Fruit fly (Drosophila melanogaster) whole organism, embryonic: ENCODE data around the gene srl.

ENCODE experiments used
- Bdp1 ChIP-seq: fragments of 200-800 bp; sonication (Bioruptor generic); optimal IDR thresholded peaks from 3 replicates; lab custom pipeline; 2016; ENCODE audit warnings: missing biosample characterization, missing genetic modification characterization
- Bteb2 ChIP-seq: fragments of 200-800 bp; sonication (Bioruptor generic); optimal IDR thresholded peaks from 2 replicates; lab custom pipeline; 2016; ENCODE audit warnings: missing biosample characterization, missing genetic modification characterization
- CG10209 ChIP-seq: fragments of 200-800 bp; sonication (Bioruptor generic); optimal IDR thresholded peaks from 3 replicates; lab custom pipeline; 2017; ENCODE audit warnings: missing biosample characterization, mild to moderate bottlenecking, missing genetic modification characterization, missing genetic modification reagents
- CG1024 ChIP-seq: fragments of 200-800 bp; sonication (Bioruptor generic); IDR thresholded peaks from 2 replicates; pipeline ENCODE4 v1.3.6; 2022; ENCODE audit warnings: missing biosample characterization, missing genetic modification characterization
- CG10543 ChIP-seq: fragments of 200-800 bp; sonication (Bioruptor generic); optimal IDR thresholded peaks from 3 replicates; lab custom pipeline; 2017; ENCODE audit warnings: missing biosample characterization, mild to moderate bottlenecking, missing genetic modification characterization, moderate library complexity
- CG11695 ChIP-seq: fragments of 200-800 bp; sonication (Bioruptor generic); IDR thresholded peaks from 3 replicates; pipeline ENCODE4 v1.3.6; 2022; ENCODE audit warnings: missing biosample characterization, missing genetic modification characterization
- CG12155 ChIP-seq: fragments of 200-800 bp; sonication (Bioruptor generic); optimal IDR thresholded peaks from 3 replicates; lab custom pipeline; 2016; ENCODE audit warnings: missing biosample characterization, missing genetic modification characterization
- CG13296 ChIP-seq: fragments of 200-800 bp; sonication (Bioruptor generic); optimal IDR thresholded peaks from 3 replicates; lab custom pipeline; 2018; ENCODE audit warnings: missing biosample characterization, mild to moderate bottlenecking, missing genetic modification characterization
- CG16815 ChIP-seq: fragments of 200-800 bp; sonication (Bioruptor generic); optimal IDR thresholded peaks from 3 replicates; lab custom pipeline; 2017; ENCODE audit warnings: missing biosample characterization, mild to moderate bottlenecking, missing genetic modification characterization
- CG17361 ChIP-seq: fragments of 200-800 bp; sonication (Bioruptor generic); IDR thresholded peaks from 3 replicates; pipeline ENCODE4 v1.3.6; 2022; ENCODE audit warnings: missing biosample characterization, missing genetic modification characterization
- CG17802 ChIP-seq: fragments of 200-800 bp; sonication (Bioruptor generic); optimal IDR thresholded peaks from 2 replicates; lab custom pipeline; 2018; ENCODE audit warnings: missing biosample characterization, mild to moderate bottlenecking, missing genetic modification characterization, moderate library complexity
- CG18476 ChIP-seq: fragments of 200-800 bp; sonication (Bioruptor generic); optimal IDR thresholded peaks from 2 replicates; lab custom pipeline; 2016; ENCODE audit warnings: missing biosample characterization, mild to moderate bottlenecking, missing genetic modification characterization
- CG2202 ChIP-seq: fragments of 200-800 bp; sonication (Bioruptor generic); optimal IDR thresholded peaks from 2 replicates; lab custom pipeline; 2018; ENCODE audit warnings: missing biosample characterization, mild to moderate bottlenecking, missing genetic modification characterization
- CG32767 ChIP-seq: fragments of 200-800 bp; sonication (Bioruptor generic); IDR thresholded peaks from 2 replicates; pipeline ENCODE4 v1.3.6; 2022; ENCODE audit warnings: missing biosample characterization, missing genetic modification characterization
- CG34224 ChIP-seq: fragments of 200-800 bp; sonication (Bioruptor generic); IDR thresholded peaks from 3 replicates; pipeline ENCODE4 v1.3.6; 2022; ENCODE audit warnings: missing biosample characterization, missing genetic modification characterization; ENCODE audit not compliant: partially characterized antibody
- CG34376 ChIP-seq: fragments of 200-800 bp; sonication (Bioruptor generic); optimal IDR thresholded peaks from 2 replicates; lab custom pipeline; 2018; ENCODE audit warnings: missing biosample characterization, mild to moderate bottlenecking, missing genetic modification characterization
- CG4730 ChIP-seq: fragments of 200-800 bp; sonication (Bioruptor generic); IDR thresholded peaks from 2 replicates; pipeline ENCODE4 v1.3.6; 2022; ENCODE audit warnings: missing biosample characterization, missing genetic modification characterization
- CG6791 ChIP-seq: fragments of 200-800 bp; sonication (Bioruptor generic); IDR thresholded peaks from 3 replicates; pipeline ENCODE4 v1.3.6; 2022; ENCODE audit warnings: missing biosample characterization, missing genetic modification characterization; ENCODE audit not compliant: partially characterized antibody
- CG7786 ChIP-seq: fragments of 200-800 bp; sonication (Bioruptor generic); optimal IDR thresholded peaks from 2 replicates; lab custom pipeline; 2016; ENCODE audit warnings: missing biosample characterization, missing genetic modification characterization
- CG8281 ChIP-seq: fragments of 200-800 bp; sonication (Bioruptor generic); optimal IDR thresholded peaks from 2 replicates; lab custom pipeline; 2018; ENCODE audit warnings: missing biosample characterization, mild to moderate bottlenecking, missing genetic modification characterization, moderate library complexity
- CG9609 ChIP-seq: fragments of 200-800 bp; sonication (Bioruptor generic); optimal IDR thresholded peaks from 3 replicates; lab custom pipeline; 2016; ENCODE audit warnings: missing biosample characterization, missing genetic modification characterization
- CG9727 ChIP-seq: fragments of 200-800 bp; sonication (Bioruptor generic); optimal IDR thresholded peaks from 3 replicates; lab custom pipeline; 2017; ENCODE audit warnings: missing biosample characterization, mild to moderate bottlenecking, missing genetic modification characterization
- CG9876 ChIP-seq: fragments of 200-800 bp; sonication (Bioruptor generic); optimal IDR thresholded peaks from 2 replicates; lab custom pipeline; 2016; ENCODE audit warnings: missing biosample characterization, missing genetic modification characterization
- Dbx ChIP-seq: fragments of 200-800 bp; sonication (Bioruptor generic); IDR thresholded peaks from 3 replicates; pipeline ENCODE4 v1.3.6; 2022; ENCODE audit warnings: missing biosample characterization, missing genetic modification characterization
- Deaf1 ChIP-seq: fragments of 200-800 bp; optimal IDR thresholded peaks from 3 replicates; lab custom pipeline; 2019; ENCODE audit warnings: missing biosample characterization, mild to moderate bottlenecking, missing genetic modification characterization, moderate library complexity
- Dref ChIP-seq: fragments of 200-800 bp; sonication (Bioruptor generic); IDR thresholded peaks from 2 replicates; pipeline ENCODE4 v1.3.6; 2022; ENCODE audit warnings: missing biosample characterization, missing genetic modification characterization
- ERR ChIP-seq: fragments of 200-800 bp; sonication (Bioruptor generic); optimal IDR thresholded peaks from 2 replicates; lab custom pipeline; 2016; ENCODE audit warnings: missing biosample characterization, missing genetic modification characterization
- HmgZ ChIP-seq: fragments of 200-800 bp; sonication (Bioruptor generic); optimal IDR thresholded peaks from 2 replicates; lab custom pipeline; 2018; ENCODE audit warnings: missing biosample characterization, mild to moderate bottlenecking, missing genetic modification characterization
- Mad ChIP-seq: fragments of 200-800 bp; sonication (Bioruptor generic); optimal IDR thresholded peaks from 2 replicates; lab custom pipeline; 2016; ENCODE audit warnings: missing biosample characterization, missing genetic modification characterization
- Ravus ChIP-seq: fragments of 200-800 bp; sonication (Bioruptor generic); IDR thresholded peaks from 2 replicates; pipeline ENCODE4 v1.3.6; 2022; ENCODE audit warnings: missing biosample characterization, missing genetic modification characterization
- Sox102F ChIP-seq: fragments of 200-800 bp; sonication (Bioruptor generic); optimal IDR thresholded peaks from 2 replicates; lab custom pipeline; 2018; ENCODE audit warnings: missing biosample characterization, mild to moderate bottlenecking, missing genetic modification characterization, moderate library complexity
- Tbp ChIP-seq: fragments of >200 bp; optimal IDR thresholded peaks from 2 replicates; lab custom pipeline; 2018; ENCODE audit warnings: missing biosample characterization, missing genetic modification characterization
- Trl ChIP-seq, 3 experiments: fragments of >200 bp in 2 of 3; fragments of 200-800 bp in 1 of 3; sonication (Bioruptor generic) in 1 of 3; optimal IDR thresholded peaks; 2 replicates in 1 of 3; 3 replicates in 2 of 3; lab custom pipeline; 2016 to 2017; ENCODE audit warnings: missing biosample characterization in 1 of 3, missing genetic modification characterization in 1 of 3
- ab ChIP-seq: fragments of 200-800 bp; sonication (Bioruptor generic); optimal IDR thresholded peaks from 2 replicates; lab custom pipeline; 2016; ENCODE audit warnings: missing biosample characterization, missing genetic modification characterization
- al ChIP-seq: fragments of 200-800 bp; sonication (Bioruptor generic); IDR thresholded peaks from 2 replicates; pipeline ENCODE4 v1.3.6; 2022; ENCODE audit warnings: missing biosample characterization, missing genetic modification characterization
- amos ChIP-seq: fragments of 200-800 bp; sonication (Bioruptor generic); IDR thresholded peaks from 2 replicates; pipeline ENCODE4 v1.3.6; 2022; ENCODE audit warnings: missing biosample characterization, missing genetic modification characterization; ENCODE audit not compliant: partially characterized antibody
- bigmax ChIP-seq: fragments of 200-800 bp; sonication (Bioruptor generic); optimal IDR thresholded peaks from 2 replicates; lab custom pipeline; 2018; ENCODE audit warnings: missing biosample characterization, mild to moderate bottlenecking, missing genetic modification characterization
- hkb ChIP-seq, 2 experiments: fragments of 200-800 bp in 1 of 2; fragments of >200 bp in 1 of 2; sonication (Bioruptor generic) in 1 of 2; IDR thresholded peaks in 1 of 2; optimal IDR thresholded peaks in 1 of 2; 2 replicates each; pipeline versions ENCODE4 v1.3.6 to Lab custom; 2017 to 2022; ENCODE audit warnings: missing biosample characterization in 1 of 2, missing genetic modification characterization in 1 of 2
- jigr1 ChIP-seq: fragments of 200-800 bp; sonication (Bioruptor generic); IDR thresholded peaks from 3 replicates; pipeline ENCODE4 v1.3.6; 2022; ENCODE audit warnings: missing biosample characterization, missing genetic modification characterization
- jing ChIP-seq: fragments of 200-800 bp; sonication (Bioruptor generic); optimal IDR thresholded peaks from 2 replicates; lab custom pipeline; 2018; ENCODE audit warnings: missing biosample characterization, mild to moderate bottlenecking, missing genetic modification characterization
- pho ChIP-seq: fragments of 200-800 bp; sonication (Bioruptor generic); optimal IDR thresholded peaks from 2 replicates; lab custom pipeline; 2016; ENCODE audit warnings: missing biosample characterization, missing genetic modification characterization
- sd ChIP-seq: fragments of 200-800 bp; sonication (Bioruptor generic); optimal IDR thresholded peaks from 3 replicates; lab custom pipeline; 2018; ENCODE audit warnings: missing biosample characterization, mild to moderate bottlenecking, missing genetic modification characterization, moderate library complexity
- slp2 ChIP-seq: fragments of 200-800 bp; sonication (Bioruptor generic); optimal IDR thresholded peaks from 2 replicates; lab custom pipeline; 2016; ENCODE audit warnings: missing biosample characterization, missing genetic modification characterization
- stc ChIP-seq: fragments of 200-800 bp; sonication (Bioruptor generic); IDR thresholded peaks from 2 replicates; pipeline ENCODE4 v1.3.6; 2022; ENCODE audit warnings: missing biosample characterization, missing genetic modification characterization
- tap ChIP-seq: fragments of 200-800 bp; optimal IDR thresholded peaks from 3 replicates; lab custom pipeline; 2019; ENCODE audit warnings: missing biosample characterization, mild to moderate bottlenecking, missing genetic modification characterization, moderate library complexity
- trem ChIP-seq: fragments of 200-800 bp; optimal IDR thresholded peaks from 3 replicates; lab custom pipeline; 2019; ENCODE audit warnings: missing biosample characterization, mild to moderate bottlenecking, missing genetic modification characterization, moderate library complexity
- wor ChIP-seq: fragments of 200-800 bp; sonication (Bioruptor generic); IDR thresholded peaks from 2 replicates; pipeline ENCODE4 v1.3.6; 2022; ENCODE audit warnings: missing biosample characterization, missing genetic modification characterization
- zen2 ChIP-seq: fragments of 200-800 bp; sonication (Bioruptor generic); IDR thresholded peaks from 3 replicates; pipeline ENCODE4 v1.3.6; 2022; ENCODE audit warnings: missing biosample characterization, missing genetic modification characterization; ENCODE audit not compliant: partially characterized antibody

Gene srl

DNA sequence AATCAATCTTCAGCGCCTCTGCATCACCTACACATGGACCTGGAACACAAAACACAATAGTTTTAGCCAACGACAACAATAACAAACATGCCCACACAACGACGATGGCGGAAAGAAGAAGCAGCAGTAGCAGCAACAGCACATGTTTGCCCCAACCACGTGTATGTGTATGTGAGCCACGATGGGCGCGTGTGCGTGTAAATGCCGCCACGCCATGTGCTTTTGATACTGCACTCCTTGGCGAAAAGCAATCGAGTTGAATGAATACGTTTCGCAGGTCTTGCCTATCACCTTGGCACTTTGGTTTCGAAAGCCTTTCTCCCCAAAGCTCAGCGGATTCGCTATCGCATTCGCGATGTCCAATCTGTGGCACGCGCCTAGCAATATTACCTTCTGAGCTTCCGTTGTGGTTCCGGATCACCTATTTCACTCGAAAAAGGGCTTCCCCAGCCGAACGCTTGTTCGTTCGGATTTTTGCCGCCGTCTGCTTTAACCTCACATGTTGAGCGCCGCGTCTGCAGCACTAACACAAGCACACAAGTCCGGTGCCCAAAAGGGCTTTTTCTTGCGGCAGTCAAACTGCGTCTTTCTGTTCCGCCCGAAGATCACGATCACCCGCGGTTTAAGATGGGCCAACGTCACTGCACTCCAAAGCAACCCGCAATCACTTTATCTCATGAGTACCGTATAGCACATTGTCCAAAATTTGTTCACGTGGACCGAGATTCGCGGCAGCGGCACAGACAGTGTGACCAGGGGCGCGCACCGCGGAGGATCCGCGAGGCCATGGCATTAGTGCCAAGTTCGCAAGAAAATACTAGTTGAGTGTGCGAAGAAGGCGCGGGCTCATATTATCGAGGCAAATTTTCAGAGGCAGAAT lies at the start of gene srl (continued):
- no peak for TF ChIP-seq CG4730 (GFP tag; lab: Robert Waterston, UW)
- TF ChIP-seq Mad (GFP tag; lab: Kevin White, UChicago), result no peak
- no peak for TF ChIP-seq Ravus (GFP tag; lab: Robert Waterston, UW)
- TF ChIP-seq ab (GFP tag; lab: Kevin White, UChicago), result no peak
- no peak for TF ChIP-seq CG32767 (GFP tag; lab: Robert Waterston, UW)
- TF ChIP-seq CG34224 (GFP tag; lab: Robert Waterston, UW), result no peak; the same call in 2 of the 3 replicates
- TF ChIP-seq ERR, result no peak
- no peak for TF ChIP-seq Sox102F
- no peak for TF ChIP-seq tap (tag; lab: Kevin White, UChicago)
- TF ChIP-seq Dbx (GFP tag; lab: Robert Waterston, UW), result peak; percentile 32; the same call in 2 of the 3 replicates
- TF ChIP-seq amos (GFP tag; lab: Robert Waterston, UW), result peak; percentile 39; the same call in 1 of the 2 replicates
- TF ChIP-seq Tbp (GFP tag; lab: Kevin White, UChicago), result peak; percentile 87
- TF ChIP-seq CG13296 (GFP tag; lab: Kevin White, UChicago), result no peak
- no peak for TF ChIP-seq CG16815 (GFP tag; lab: Kevin White, UChicago)
- no peak for TF ChIP-seq CG11695 (GFP tag; lab: Robert Waterston, UW)
- no peak for TF ChIP-seq CG2202
- TF ChIP-seq CG9727 (GFP tag; lab: Kevin White, UChicago), result peak; percentile 19
- TF ChIP-seq Bdp1 (GFP tag; lab: Kevin White, UChicago), result no peak
- no peak for TF ChIP-seq Bteb2
- TF ChIP-seq sd (tag; lab: Kevin White, UChicago), result no peak
- peak; percentile 51 for TF ChIP-seq CG34376 (GFP tag; lab: Kevin White, UChicago)
- TF ChIP-seq CG7786 (GFP tag; lab: Kevin White, UChicago), result no peak
- TF ChIP-seq CG1024 (GFP tag; lab: Robert Waterston, UW), result no peak
- no peak for TF ChIP-seq CG8281
- TF ChIP-seq CG10209 (GFP tag; lab: Kevin White, UChicago), result no peak
- TF ChIP-seq Trl (optimal IDR thresholded peaks at IDR 0.05; lab: Kevin White, UChicago), result no peak
- no peak for TF ChIP-seq Trl (GFP tag; optimal IDR thresholded peaks at IDR 0.05; lab: Kevin White, UChicago)
- TF ChIP-seq Dref, result no peak
- no peak for TF ChIP-seq jing (GFP tag; lab: Kevin White, UChicago)
- TF ChIP-seq bigmax (GFP tag; lab: Kevin White, UChicago), result peak; percentile 97
- TF ChIP-seq CG9609, result no peak
- TF ChIP-seq Deaf1, result peak; percentile 78
- no peak for TF ChIP-seq jigr1 (GFP tag; lab: Robert Waterston, UW)
- TF ChIP-seq pho (GFP tag; lab: Kevin White, UChicago), result no peak
- no peak for TF ChIP-seq CG17802 (tag; lab: Kevin White, UChicago)
- 0 out of 3 replicates have a peak, but pooled peaks have one; percentile 49 for TF ChIP-seq zen2
- peak; percentile 51 for TF ChIP-seq CG10543 (GFP tag; lab: Kevin White, UChicago)
- TF ChIP-seq CG6791 (GFP tag; lab: Robert Waterston, UW), result peak; percentile 53; the same call in 2 of the 3 replicates
- no peak for TF ChIP-seq CG17361 (GFP tag; lab: Robert Waterston, UW)
- no peak for TF ChIP-seq CG9876
- TF ChIP-seq al, result no peak
- peak; percentile 51 for TF ChIP-seq HmgZ (tag; lab: Kevin White, UChicago)
- TF ChIP-seq trem (tag; lab: Kevin White, UChicago), result peak; percentile 66
- no peak for TF ChIP-seq wor
- no peak for TF ChIP-seq CG18476 (GFP tag; lab: Kevin White, UChicago)
- no peak for TF ChIP-seq CG12155 (GFP tag; lab: Kevin White, UChicago)
- no peak for TF ChIP-seq stc (GFP tag; lab: Robert Waterston, UW)
- no peak for TF ChIP-seq slp2 (GFP tag; lab: Kevin White, UChicago)
- no peak for TF ChIP-seq hkb (optimal IDR thresholded peaks at IDR 0.05; lab: Kevin White, UChicago)
- TF ChIP-seq hkb (GFP tag; IDR thresholded peaks at IDR 0.05; lab: Robert Waterston, UW), result no peak
